Worm (Caenorhabditis elegans) whole organism, young adult: Measurements from ENCODE around the gene ZK792.12.

Source experiments
- B0035.1 ChIP-seq: sonication (generic microtip); optimal IDR thresholded peaks from 2 replicates; lab custom pipeline; 2016; ENCODE audit warnings: missing genetic modification characterization, mild to moderate bottlenecking, missing compliant biosample characterization, missing genotype, missing genetic modification reagents
- F52B5.7 ChIP-seq: sonication (generic microtip); optimal IDR thresholded peaks from 2 replicates; lab custom pipeline; 2016; ENCODE audit warnings: mild to moderate bottlenecking, missing genetic modification characterization, missing compliant biosample characterization
- K11D2.4 ChIP-seq: fragments of 200-800 bp; sonication (Bioruptor generic); IDR thresholded peaks from 2 replicates; pipeline ENCODE4 v1.3.6; 2022; ENCODE audit warnings: missing genetic modification reagents, missing genetic modification characterization, missing compliant biosample characterization
- T07F8.4 ChIP-seq: sonication (generic microtip); optimal IDR thresholded peaks from 2 replicates; lab custom pipeline; 2016; ENCODE audit warnings: mild to moderate bottlenecking, missing genetic modification characterization, moderate library complexity, missing compliant biosample characterization
- T26A5.8 ChIP-seq: sonication (generic microtip); optimal IDR thresholded peaks from 2 replicates; lab custom pipeline; 2016; ENCODE audit warnings: missing genetic modification characterization, missing compliant biosample characterization
- Y53F4B.3 ChIP-seq: fragments of 200-800 bp; sonication (Bioruptor generic); IDR thresholded peaks from 2 replicates; pipeline ENCODE4 v1.3.6; 2022; ENCODE audit warnings: missing genetic modification reagents, missing genetic modification characterization, missing compliant biosample characterization
- Y53G8AR.9 ChIP-seq: fragments of 200-800 bp; sonication (Bioruptor generic); conservative IDR thresholded peaks from 2 replicates; pipeline ENCODE4 v1.3.6; 2022; ENCODE audit warnings: missing genetic modification reagents, missing genetic modification characterization, missing compliant biosample characterization
- ZK185.1 ChIP-seq: sonication (generic microtip); optimal IDR thresholded peaks from 2 replicates; lab custom pipeline; 2016; ENCODE audit warnings: mild to moderate bottlenecking, missing genetic modification characterization, missing compliant biosample characterization; ENCODE audit not compliant: poor library complexity, severe bottlenecking
- atf-7 ChIP-seq: sonication (generic microtip); optimal IDR thresholded peaks from 2 replicates; lab custom pipeline; 2017; ENCODE audit warnings: mild to moderate bottlenecking, missing genetic modification characterization, missing compliant biosample characterization
- athp-1 ChIP-seq: sonication (generic microtip); optimal IDR thresholded peaks from 2 replicates; lab custom pipeline; 2017; ENCODE audit warnings: mild to moderate bottlenecking, missing genetic modification characterization, missing compliant biosample characterization
- attf-3 ChIP-seq: fragments of 200-800 bp; sonication (Bioruptor generic); conservative IDR thresholded peaks from 2 replicates; pipeline ENCODE4 v1.3.6; 2022; ENCODE audit warnings: missing genetic modification reagents, missing genetic modification characterization, missing compliant biosample characterization
- bed-2 ChIP-seq: fragments of 200-800 bp; sonication (Bioruptor generic); IDR thresholded peaks from 2 replicates; pipeline ENCODE4 v1.3.6; 2022; ENCODE audit warnings: missing genetic modification reagents, missing genetic modification characterization, missing compliant biosample characterization
- cebp-1 ChIP-seq, 2 experiments: fragments of 200-800 bp in 1 of 2; sonication (Bioruptor generic) in 1 of 2; sonication (generic microtip) in 1 of 2; IDR thresholded peaks in 1 of 2; optimal IDR thresholded peaks in 1 of 2; 2 replicates each; pipeline versions ENCODE4 v1.3.6 to Lab custom; 2017 to 2022; ENCODE audit warnings: missing compliant biosample characterization in 2 of 2, missing genetic modification characterization in 2 of 2, mild to moderate bottlenecking in 1 of 2, missing genetic modification reagents in 1 of 2, moderate library complexity in 1 of 2
- ceh-27 ChIP-seq: fragments of 200-800 bp; sonication (Bioruptor generic); optimal IDR thresholded peaks from 2 replicates; lab custom pipeline; 2018; ENCODE audit warnings: mild to moderate bottlenecking, missing genetic modification characterization, moderate library complexity, missing compliant biosample characterization
- ceh-58 ChIP-seq: fragments of 200-800 bp; sonication (Bioruptor generic); IDR thresholded peaks from 2 replicates; pipeline ENCODE4 v1.3.6; 2022; ENCODE audit warnings: missing genetic modification characterization, missing compliant biosample characterization
- ceh-79 ChIP-seq: sonication (generic microtip); optimal IDR thresholded peaks from 2 replicates; lab custom pipeline; 2017; ENCODE audit warnings: mild to moderate bottlenecking, missing genetic modification characterization, missing compliant biosample characterization
- chd-7 ChIP-seq: sonication (generic microtip); optimal IDR thresholded peaks from 2 replicates; lab custom pipeline; 2016; ENCODE audit warnings: mild to moderate bottlenecking, missing genetic modification characterization, moderate library complexity, missing compliant biosample characterization
- dox-1 ChIP-seq: fragments of 200-800 bp; sonication (Bioruptor generic); IDR thresholded peaks from 2 replicates; pipeline ENCODE4 v1.3.6; 2022; ENCODE audit warnings: missing genetic modification reagents, missing genetic modification characterization, missing compliant biosample characterization
- dpff-1 ChIP-seq: sonication (generic microtip); optimal IDR thresholded peaks from 2 replicates; lab custom pipeline; 2017; ENCODE audit warnings: mild to moderate bottlenecking, missing genetic modification characterization, missing compliant biosample characterization
- egl-44 ChIP-seq: fragments of 200-800 bp; sonication (Bioruptor generic); IDR thresholded peaks from 2 replicates; pipeline ENCODE4 v1.3.6; 2022; ENCODE audit warnings: missing genetic modification reagents, missing genetic modification characterization, missing compliant biosample characterization
- egrh-3 ChIP-seq: fragments of 200-800 bp; sonication (Bioruptor generic); IDR thresholded peaks from 2 replicates; pipeline ENCODE4 v1.3.6; 2022; ENCODE audit warnings: missing genetic modification reagents, missing genetic modification characterization, missing compliant biosample characterization
- fkh-3 ChIP-seq: sonication (generic microtip); optimal IDR thresholded peaks from 2 replicates; lab custom pipeline; 2016; ENCODE audit warnings: mild to moderate bottlenecking, missing genetic modification characterization, missing compliant biosample characterization
- gei-17 ChIP-seq: fragments of 200-800 bp; sonication (Bioruptor generic); optimal IDR thresholded peaks from 2 replicates; lab custom pipeline; 2018; ENCODE audit warnings: mild to moderate bottlenecking, missing genetic modification characterization, missing compliant biosample characterization
- him-1 ChIP-seq: sonication (generic microtip); optimal IDR thresholded peaks from 2 replicates; lab custom pipeline; 2016; ENCODE audit warnings: missing genotype, missing genetic modification reagents, missing genetic modification characterization, missing compliant biosample characterization
- hlh-12 ChIP-seq: sonication (generic microtip); optimal IDR thresholded peaks from 2 replicates; lab custom pipeline; 2016; ENCODE audit warnings: missing genetic modification characterization, missing compliant biosample characterization
- lir-1 ChIP-seq: fragments of 200-800 bp; sonication (Bioruptor generic); conservative IDR thresholded peaks from 2 replicates; pipeline ENCODE4 v1.3.6; 2022; ENCODE audit warnings: missing genetic modification reagents, missing genetic modification characterization, missing compliant biosample characterization
- mcd-1 ChIP-seq: fragments of 200-800 bp; sonication (Bioruptor generic); IDR thresholded peaks from 2 replicates; pipeline ENCODE4 v1.3.6; 2022; ENCODE audit warnings: missing genetic modification reagents, missing genetic modification characterization, missing compliant biosample characterization
- mel-28 ChIP-seq: sonication (generic microtip); optimal IDR thresholded peaks from 2 replicates; lab custom pipeline; 2016; ENCODE audit warnings: borderline replicate concordance, mild to moderate bottlenecking, missing genetic modification characterization, missing compliant biosample characterization
- nfya-1 ChIP-seq: sonication (generic microtip); optimal IDR thresholded peaks from 2 replicates; lab custom pipeline; 2017; ENCODE audit warnings: antibody characterized with exemption, missing compliant biosample characterization, missing genetic modification characterization, borderline replicate concordance; ENCODE audit not compliant: insufficient read depth
- nhr-179 ChIP-seq: sonication (generic microtip); optimal IDR thresholded peaks from 2 replicates; lab custom pipeline; 2016; ENCODE audit warnings: mild to moderate bottlenecking, missing genetic modification characterization, missing compliant biosample characterization
- pbrm-1 ChIP-seq: fragments of 200-800 bp; sonication (Bioruptor generic); IDR thresholded peaks from 2 replicates; pipeline ENCODE4 v1.3.6; 2022; ENCODE audit warnings: missing genetic modification reagents, missing genetic modification characterization, missing compliant biosample characterization
- sea-2 ChIP-seq: fragments of 200-800 bp; sonication (Bioruptor generic); IDR thresholded peaks from 2 replicates; pipeline ENCODE4 v1.3.6; 2022; ENCODE audit warnings: missing genetic modification characterization, missing compliant biosample characterization
- snpc-1.3 ChIP-seq: sonication (generic microtip); optimal IDR thresholded peaks from 2 replicates; lab custom pipeline; 2017; ENCODE audit warnings: missing genetic modification characterization, mild to moderate bottlenecking, missing compliant biosample characterization, antibody characterized with exemption, moderate library complexity, missing genotype, missing genetic modification reagents; ENCODE audit not compliant: insufficient read depth
- snpc-4 ChIP-seq, 5 experiments: fragments of 150-350 bp in 1 of 5; sonication (generic microtip) in 4 of 5; optimal IDR thresholded peaks; 2 replicates each; lab custom pipeline; 2014 to 2018; ENCODE audit warnings: missing genetic modification characterization in 5 of 5, missing biosample characterization in 3 of 5, antibody characterized with exemption in 2 of 5, mild to moderate bottlenecking in 2 of 5, missing compliant biosample characterization in 2 of 5, missing genotype in 2 of 5, moderate library complexity in 2 of 5, missing genetic modification reagents in 1 of 5
- tlf-1 ChIP-seq: fragments of 200-800 bp; sonication (Bioruptor generic); optimal IDR thresholded peaks from 2 replicates; lab custom pipeline; 2018; ENCODE audit warnings: mild to moderate bottlenecking, missing genetic modification characterization, missing compliant biosample characterization
- unc-62 ChIP-seq: fragments of 150-350 bp; optimal IDR thresholded peaks from 2 replicates; lab custom pipeline; 2014; ENCODE audit warnings: missing biosample characterization, missing genetic modification reagents, missing genetic modification characterization
- xnd-1 ChIP-seq: sonication (generic microtip); optimal IDR thresholded peaks from 2 replicates; lab custom pipeline; 2016; ENCODE audit warnings: missing genotype, missing genetic modification reagents, missing genetic modification characterization, missing compliant biosample characterization
- ztf-22 ChIP-seq: fragments of 200-800 bp; sonication (Bioruptor generic); optimal IDR thresholded peaks from 2 replicates; lab custom pipeline; 2018; ENCODE audit warnings: mild to moderate bottlenecking, missing genetic modification characterization, moderate library complexity, missing compliant biosample characterization

Gene ZK792.12

DNA sequence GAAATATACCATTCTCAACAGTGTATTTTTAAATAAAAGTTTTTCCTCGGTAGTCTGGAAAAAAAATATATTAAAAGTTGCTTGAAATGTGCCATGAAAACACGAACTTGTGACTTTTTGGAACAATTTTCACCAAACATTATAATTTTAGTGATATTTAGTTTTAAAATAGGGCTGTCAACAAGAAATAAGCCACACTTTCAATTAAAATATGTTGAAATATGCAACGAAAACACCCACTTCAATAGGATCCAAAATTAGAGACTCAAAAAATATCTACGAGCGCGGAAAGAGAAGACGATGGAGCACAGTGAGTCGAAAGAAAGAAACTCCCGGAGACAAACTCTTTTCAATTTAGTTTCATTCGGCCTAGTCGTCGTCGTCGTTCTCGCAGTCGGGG is at the start of gene ZK792.12:
ZK792.12 (plus strand) TSS at position 301 of the 400 bp plus-strand sequence.
- TF ChIP-seq egrh-3 (GFP tag; lab: Robert Waterston, UW) (no peak), athp-1 (tag; lab: Kevin White, UChicago) (no peak), bed-2 (GFP tag; lab: Robert Waterston, UW) (no peak), attf-3 (GFP tag; lab: Robert Waterston, UW) (no peak), nhr-179 (tag; lab: Kevin White, UChicago) (no peak), ZK185.1 (tag; lab: Kevin White, UChicago) (no peak), K11D2.4 (GFP tag; lab: Robert Waterston, UW) (no peak), mcd-1 (GFP tag; lab: Robert Waterston, UW) (no peak), xnd-1 (tag; lab: Kevin White, UChicago) (no peak), atf-7 (tag; lab: Kevin White, UChicago) (no peak), cebp-1 (GFP tag; IDR thresholded peaks at IDR 0.05; lab: Robert Waterston, UW) (no peak), cebp-1 (tag; optimal IDR thresholded peaks at IDR 0.05; lab: Kevin White, UChicago) (no peak), ztf-22 (GFP tag; lab: Kevin White, UChicago) (no peak), dpff-1 (tag; lab: Kevin White, UChicago) (no peak), T26A5.8 (no peak), ceh-79 (tag; lab: Kevin White, UChicago) (no peak), him-1 (tag; lab: Kevin White, UChicago) (no peak)

DNA sequence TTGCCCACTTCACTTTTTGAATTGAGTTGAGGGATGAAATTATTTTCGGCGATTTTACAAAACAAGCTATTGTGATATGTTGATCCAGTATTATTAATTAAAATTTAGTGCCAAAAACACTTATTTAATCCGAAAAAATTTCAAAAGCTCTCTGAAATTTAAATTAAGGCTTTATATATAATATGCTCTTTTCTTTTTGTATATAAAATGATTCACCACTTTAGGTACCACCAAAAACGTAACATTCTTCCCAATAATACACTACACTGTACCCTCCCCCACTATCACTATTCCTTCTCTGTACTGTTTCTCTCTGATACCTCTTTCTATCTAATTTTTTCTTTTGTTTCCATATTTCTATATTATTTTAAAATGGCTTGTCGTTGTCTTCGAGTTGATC is 49.8 kb upstream of the ZK792.12 start, which contains the start of gene prx-2:
prx-2 (plus strand) TSS at position 301 of the 400 bp plus-strand sequence.
- TF ChIP-seq ceh-58 (GFP tag; lab: Robert Waterston, UW) (no peak), mel-28 (tag; lab: Kevin White, UChicago) (no peak), B0035.1 (no peak), mcd-1 (GFP tag; lab: Robert Waterston, UW) (no peak), Y53F4B.3 (GFP tag; lab: Robert Waterston, UW) (no peak), egl-44 (GFP tag; lab: Robert Waterston, UW) (no peak), nfya-1 (tag; lab: Kevin White, UChicago) (no peak), pbrm-1 (GFP tag; lab: Robert Waterston, UW) (no peak), snpc-1.3 (tag; lab: Kevin White, UChicago) (no peak), tlf-1 (GFP tag; lab: Kevin White, UChicago) (no peak), snpc-4 (GFP tag; optimal IDR thresholded peaks at IDR 0.05; lab: Kevin White, UChicago) (no peak), snpc-4 (tag; optimal IDR thresholded peaks at IDR 0.05; lab: Kevin White, UChicago) (no peak), hlh-12 (tag; lab: Kevin White, UChicago) (no peak), lir-1 (GFP tag; lab: Robert Waterston, UW) (no peak)

DNA sequence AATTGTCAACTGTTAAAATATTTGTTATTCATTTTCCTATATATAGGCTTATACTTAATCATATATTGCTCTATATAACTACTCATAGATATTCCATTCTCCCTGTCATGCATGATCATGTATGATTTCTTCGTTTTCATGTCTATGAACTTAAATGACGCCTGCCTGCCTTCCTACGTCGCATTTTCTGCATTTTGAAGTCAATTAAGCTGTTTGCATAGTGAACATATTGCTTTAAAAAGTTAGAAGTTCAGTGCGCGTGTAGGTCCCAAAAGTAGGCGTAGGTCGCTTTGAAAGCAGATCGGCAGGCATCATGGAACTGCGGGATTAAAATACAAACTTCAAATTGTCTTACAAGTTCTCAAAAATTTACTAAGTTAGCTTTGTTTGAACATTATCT is 48.9 kb upstream of the ZK792.12 start:
- no peak for TF ChIP-seq chd-7 (tag; lab: Kevin White, UChicago)
- peak; percentile 13 for TF ChIP-seq F52B5.7 (tag; lab: Kevin White, UChicago)
- TF ChIP-seq cebp-1 (GFP tag; IDR thresholded peaks at IDR 0.05; lab: Robert Waterston, UW), result 0 out of 2 replicates have a peak, but pooled peaks have one; percentile 22
- TF ChIP-seq cebp-1 (tag; optimal IDR thresholded peaks at IDR 0.05; lab: Kevin White, UChicago), result peak; percentile 21

DNA sequence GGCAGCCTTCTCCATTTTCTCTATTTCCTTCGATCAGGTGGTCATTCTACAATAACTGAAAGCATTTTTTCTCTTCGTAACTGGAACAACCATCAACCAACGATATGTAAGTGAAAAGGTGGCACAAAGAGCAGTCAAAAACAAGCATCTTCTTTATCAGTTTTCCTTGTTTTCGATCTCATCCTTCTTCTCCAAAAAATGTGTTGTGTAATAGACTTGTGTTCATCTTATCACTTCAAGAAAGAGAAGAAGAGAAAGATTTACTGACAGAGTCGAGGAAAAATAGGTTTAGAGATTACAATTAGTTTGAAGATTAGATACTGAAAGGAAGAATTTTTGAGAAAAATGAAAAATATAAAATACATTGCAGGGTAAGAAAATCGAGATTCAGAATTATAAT is 48.2 kb upstream of the ZK792.12 start:
- no peak for TF ChIP-seq sea-2 (GFP tag; lab: Robert Waterston, UW)
- TF ChIP-seq fkh-3 (tag; lab: Kevin White, UChicago), result no peak
- no peak for TF ChIP-seq gei-17 (GFP tag; lab: Kevin White, UChicago)
- TF ChIP-seq ZK185.1 (tag; lab: Kevin White, UChicago), result no peak
- no peak for TF ChIP-seq T07F8.4 (tag; lab: Kevin White, UChicago)
- TF ChIP-seq unc-62 (GFP tag; lab: Kevin White, UChicago), result no peak
- no peak for TF ChIP-seq Y53G8AR.9 (GFP tag; lab: Robert Waterston, UW)
- no peak for TF ChIP-seq ceh-27 (GFP tag; lab: Kevin White, UChicago)
- no peak for TF ChIP-seq dox-1 (GFP tag; lab: Robert Waterston, UW)
